Worm (Caenorhabditis elegans) whole organism, mixed stage, embryonic: ENCODE results near the gene F56D3.1.

ENCODE experiments used
- elt-3 ChIP-seq: fragments of 150-350 bp; optimal IDR thresholded peaks from 2 replicates; lab custom pipeline; 2014; ENCODE audit warnings: missing biosample characterization, missing genetic modification characterization
- mab-5 ChIP-seq: fragments of 150-350 bp; optimal IDR thresholded peaks from 2 replicates; lab custom pipeline; 2014; ENCODE audit warnings: missing biosample characterization, missing genetic modification characterization
- nhr-12 ChIP-seq: fragments of 150-350 bp; optimal IDR thresholded peaks from 2 replicates; lab custom pipeline; 2014; ENCODE audit warnings: missing biosample characterization, missing genetic modification characterization
- nhr-237 ChIP-seq: fragments of 150-350 bp; optimal IDR thresholded peaks from 2 replicates; lab custom pipeline; 2014; ENCODE audit warnings: missing biosample characterization, missing genetic modification characterization

DNA sequence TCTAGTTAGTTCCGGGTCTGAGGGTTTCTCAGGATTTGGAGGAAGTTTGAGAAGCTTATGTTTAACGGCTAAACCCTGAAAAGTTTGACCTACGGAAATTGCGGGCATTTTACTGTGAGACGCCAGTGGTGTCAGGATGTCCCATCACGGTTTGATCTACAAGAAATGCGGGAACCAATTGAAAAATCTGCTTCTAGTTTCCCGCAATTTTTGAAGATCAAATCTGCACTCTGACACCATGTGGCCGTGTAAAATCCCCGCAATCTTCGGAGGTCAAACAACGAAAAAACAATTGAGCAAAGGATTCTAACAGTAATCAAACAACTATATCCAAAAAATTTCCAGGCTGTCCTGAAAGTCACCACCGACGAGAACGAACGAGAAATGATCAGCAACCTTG, 23.2 kb upstream of the F56D3.1 start:
- TF ChIP-seq nhr-12 (tag; lab: Kevin White, UChicago): no peak
- no peak for TF ChIP-seq mab-5 (tag; lab: Kevin White, UChicago)
- no peak for TF ChIP-seq nhr-237 (tag; lab: Kevin White, UChicago)
- no peak for TF ChIP-seq elt-3 (tag; lab: Kevin White, UChicago)
